Worm (Caenorhabditis elegans) whole organism, L4/young adult: ENCODE measurements around the gene ZK899.3.

Experiments used
- dao-5 ChIP-seq: sonication (generic microtip); optimal IDR thresholded peaks from 2 replicates; lab custom pipeline; 2016; ENCODE audit warnings: missing genotype, missing genetic modification characterization, moderate library complexity, missing compliant biosample characterization
- him-1 ChIP-seq: sonication (generic microtip); optimal IDR thresholded peaks from 2 replicates; lab custom pipeline; 2016; ENCODE audit warnings: missing genotype, missing genetic modification reagents, missing genetic modification characterization, missing compliant biosample characterization

DNA sequence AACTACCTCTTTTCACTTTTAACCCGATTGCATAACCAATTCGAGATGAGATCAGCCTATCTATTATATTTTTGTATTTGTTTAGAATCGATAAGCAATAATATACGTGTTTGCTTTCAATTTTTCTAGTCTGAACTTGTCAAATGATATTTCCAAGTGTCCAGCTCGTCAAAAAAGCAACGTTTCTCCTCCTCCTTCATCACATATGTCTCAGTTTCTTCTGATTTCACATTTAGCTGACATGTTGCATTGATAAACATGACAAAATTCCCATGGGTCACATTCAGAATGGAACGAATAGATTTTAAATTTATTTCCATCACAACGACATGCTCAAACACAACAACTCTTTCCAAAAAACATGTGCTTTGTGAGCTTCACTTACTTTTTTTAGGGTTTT lies 46.4 kb downstream of the ZK899.3 start:
- TF ChIP-seq him-1, result no peak
- TF ChIP-seq dao-5 (tag; lab: Kevin White, UChicago), result no peak
